Worm (Caenorhabditis elegans) whole organism, midembryonic: ENCODE results near the gene K07H8.7.

Experiments
- T22C8.4 ChIP-seq: fragments of 200-800 bp; sonication (Bioruptor generic); IDR thresholded peaks from 2 replicates; pipeline ENCODE4 v1.3.6; 2022; ENCODE audit warnings: missing genetic modification characterization, missing compliant biosample characterization
- cog-1 ChIP-seq: sonication (generic microtip); optimal IDR thresholded peaks from 2 replicates; lab custom pipeline; 2016; ENCODE audit warnings: missing genetic modification characterization, missing compliant biosample characterization
- flt-1 ChIP-seq: fragments of 200-800 bp; sonication (Bioruptor generic); IDR thresholded peaks from 2 replicates; pipeline ENCODE4 v1.3.6; 2022; ENCODE audit warnings: missing genetic modification characterization, missing compliant biosample characterization
- klf-2 ChIP-seq: fragments of 200-800 bp; sonication (Bioruptor generic); conservative IDR thresholded peaks from 2 replicates; pipeline ENCODE4 v1.3.6; 2022; ENCODE audit warnings: missing genetic modification reagents, missing genetic modification characterization, missing compliant biosample characterization
- med-1 ChIP-seq: sonication (generic microtip); optimal IDR thresholded peaks from 2 replicates; lab custom pipeline; 2017; ENCODE audit warnings: missing genetic modification characterization, mild to moderate bottlenecking, missing compliant biosample characterization, antibody characterized with exemption, missing genetic modification reagents; ENCODE audit not compliant: insufficient read depth
- ref-1 ChIP-seq: fragments of 200-800 bp; sonication (Bioruptor generic); conservative IDR thresholded peaks from 2 replicates; pipeline ENCODE4 v1.3.6; 2022; ENCODE audit warnings: missing genetic modification reagents, missing genetic modification characterization, missing compliant biosample characterization
- tab-1 ChIP-seq: fragments of 200-800 bp; sonication (Bioruptor generic); IDR thresholded peaks from 2 replicates; pipeline ENCODE4 v1.3.6; 2022; ENCODE audit warnings: missing genetic modification characterization, missing compliant biosample characterization
- ztf-23 ChIP-seq: fragments of 200-800 bp; sonication (Bioruptor generic); IDR thresholded peaks from 2 replicates; pipeline ENCODE4 v1.3.6; 2022; ENCODE audit warnings: missing genetic modification reagents, missing genetic modification characterization, missing compliant biosample characterization
- ztf-29 ChIP-seq: fragments of 200-800 bp; sonication (Bioruptor generic); IDR thresholded peaks from 2 replicates; pipeline ENCODE4 v1.3.6; 2022; ENCODE audit warnings: missing genetic modification reagents, missing genetic modification characterization, missing compliant biosample characterization

Gene K07H8.7

DNA sequence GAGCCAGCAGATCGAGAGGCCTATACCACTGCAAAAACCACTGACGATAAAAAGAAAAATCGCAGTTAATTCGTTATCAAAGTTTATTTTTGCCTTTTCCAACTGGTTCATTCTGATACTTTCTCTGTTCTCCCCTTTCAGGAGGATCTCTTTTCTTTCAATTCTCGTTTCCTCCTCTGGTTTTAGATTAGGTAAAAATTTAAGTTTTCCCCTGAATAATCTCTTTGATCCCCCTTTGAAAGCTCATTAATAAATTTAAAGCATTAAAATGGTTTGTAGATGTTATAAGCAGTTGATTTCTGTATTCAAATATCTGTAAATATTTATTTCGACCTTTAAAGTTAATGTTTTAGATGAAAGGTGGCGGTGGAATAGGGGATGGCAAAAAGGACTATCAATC, 31.4 kb upstream of the K07H8.7 start, which contains the start of gene K07H8.2:
Gene K07H8.2 (plus strand): TSS at position 301 of the 400 bp plus-strand sequence.
- TF ChIP-seq med-1 (GFP tag; lab: Kevin White, UChicago): no peak
- TF ChIP-seq klf-2 (GFP tag; lab: Robert Waterston, UW): no peak
- TF ChIP-seq ztf-23: no peak
- no peak for TF ChIP-seq T22C8.4 (GFP tag; lab: Robert Waterston, UW)
- TF ChIP-seq ref-1 (GFP tag; lab: Robert Waterston, UW): no peak
- no peak for TF ChIP-seq tab-1 (GFP tag; lab: Robert Waterston, UW)
- no peak for TF ChIP-seq cog-1 (tag; lab: Kevin White, UChicago)
- TF ChIP-seq ztf-29: no peak
- no peak for TF ChIP-seq flt-1 (GFP tag; lab: Robert Waterston, UW)

DNA sequence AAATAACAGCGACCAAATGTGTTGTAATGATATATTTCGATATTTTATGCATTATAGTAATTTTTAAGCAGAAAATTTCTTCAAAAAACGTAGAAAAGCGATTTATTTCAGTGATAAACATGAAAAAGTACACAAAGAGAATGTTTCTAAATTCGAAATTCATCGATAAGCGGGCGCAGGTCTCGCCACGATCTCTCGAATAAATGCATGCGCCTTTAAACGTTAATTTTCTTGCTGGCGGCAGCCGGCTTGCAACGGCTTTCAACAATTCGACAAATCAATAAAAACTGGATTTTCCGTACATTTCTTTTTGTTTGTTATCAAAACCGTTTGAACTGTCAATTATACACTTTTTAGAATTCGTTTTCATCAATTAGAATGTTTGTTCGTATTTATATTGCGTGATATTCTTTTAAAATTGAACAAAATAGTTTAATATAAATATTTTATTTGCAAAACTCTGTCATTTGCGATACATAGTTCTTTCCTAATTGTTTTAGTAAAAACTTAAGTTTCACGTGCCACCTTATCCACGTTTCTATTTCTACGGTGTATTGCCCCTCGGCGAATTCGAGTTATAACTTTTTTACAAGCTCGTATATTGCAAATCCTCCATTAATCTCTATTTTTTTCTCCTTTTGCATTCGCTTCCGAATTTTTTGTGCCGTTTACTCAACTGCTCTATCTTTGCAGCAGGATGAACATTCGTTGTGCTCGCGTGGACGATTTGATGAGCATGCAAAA, 29.9 kb upstream of the K07H8.7 start, which contains the start of gene daf-31:
Gene daf-31 (plus strand): TSS at position 694 of the 744 bp plus-strand sequence.
- 0 out of 2 replicates have a peak, but pooled peaks have one; percentile 39 for TF ChIP-seq ztf-29
- TF ChIP-seq T22C8.4 (GFP tag; lab: Robert Waterston, UW): no peak

DNA sequence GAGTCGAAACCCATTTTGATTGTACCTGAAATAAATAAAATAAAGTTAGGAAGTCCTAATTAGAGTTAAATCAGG, 29.5 kb upstream of the K07H8.7 start, which contains the start of gene nucl-1:
Gene nucl-1 (minus strand): TSS at position 26 of the 75 bp plus-strand sequence.
- TF ChIP-seq flt-1 (GFP tag; lab: Robert Waterston, UW): no peak

DNA sequence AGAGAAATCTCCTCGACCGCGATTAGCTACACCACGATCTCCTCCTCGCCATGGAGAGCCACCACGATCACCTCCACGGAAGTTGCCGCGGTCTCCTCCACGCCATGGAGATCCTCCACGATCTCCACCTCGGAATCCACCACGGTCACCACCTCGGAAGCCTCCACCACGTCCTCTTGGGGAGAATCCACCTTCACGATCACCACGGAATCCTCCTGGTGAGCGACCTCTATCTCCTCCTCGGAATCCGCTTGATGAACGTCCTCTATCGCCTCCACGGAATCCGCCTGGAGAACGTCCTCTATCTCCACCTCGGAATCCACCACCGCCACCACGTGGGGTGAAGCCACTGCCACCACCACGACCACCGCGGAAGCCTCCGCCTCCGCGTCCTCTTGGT, 29.3 kb upstream of the K07H8.7 start:
- TF ChIP-seq T22C8.4 (GFP tag; lab: Robert Waterston, UW): no peak

DNA sequence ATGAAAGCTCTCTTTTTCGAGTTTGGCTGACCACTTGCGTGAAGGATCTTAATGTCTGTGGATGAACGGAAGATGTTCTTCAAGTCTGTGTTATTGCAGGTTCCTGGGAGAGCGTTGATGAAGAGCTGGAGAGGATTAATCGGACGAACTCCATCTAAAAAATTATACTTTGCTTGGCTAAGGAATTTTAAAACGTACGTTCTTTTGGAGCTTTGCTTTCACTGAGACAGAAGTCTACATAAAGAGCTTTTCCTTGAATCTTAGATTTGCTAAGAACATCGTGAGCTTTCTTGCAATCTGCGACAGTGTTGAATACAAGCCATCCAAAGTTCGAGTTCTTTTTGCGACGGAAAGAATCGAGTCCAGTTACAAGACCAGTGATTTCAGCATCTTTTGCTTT, 27.5 kb upstream of the K07H8.7 start:
- no peak for TF ChIP-seq flt-1 (GFP tag; lab: Robert Waterston, UW)
- no peak for TF ChIP-seq ztf-23
- no peak for TF ChIP-seq med-1 (GFP tag; lab: Kevin White, UChicago)
- TF ChIP-seq ztf-29: no peak
- TF ChIP-seq tab-1 (GFP tag; lab: Robert Waterston, UW): no peak
- TF ChIP-seq ref-1 (GFP tag; lab: Robert Waterston, UW): no peak

DNA sequence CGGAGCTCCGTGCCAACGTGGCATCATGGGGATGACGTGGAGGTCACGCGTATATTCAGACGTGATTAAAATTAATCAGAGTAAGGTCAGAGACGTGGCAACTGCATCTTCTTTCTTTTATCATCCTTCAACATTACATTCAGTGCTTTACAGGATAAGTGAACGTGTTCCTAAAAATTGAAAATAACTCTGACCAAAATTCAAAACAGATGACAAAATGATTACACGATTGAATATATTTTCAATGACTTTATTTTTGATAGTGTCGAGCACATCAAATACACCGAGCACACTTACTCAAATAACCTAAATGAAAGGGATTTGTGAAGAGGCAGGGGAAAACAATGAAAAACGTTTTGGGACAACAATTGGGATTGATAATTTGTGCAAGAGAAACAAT, 26.5 kb upstream of the K07H8.7 start, which contains the start of gene K07H8.9:
Gene K07H8.9 (minus strand): TSS at position 125 of the 400 bp plus-strand sequence.
- no peak for TF ChIP-seq tab-1 (GFP tag; lab: Robert Waterston, UW)
- TF ChIP-seq ref-1 (GFP tag; lab: Robert Waterston, UW): no peak
- no peak for TF ChIP-seq ztf-29
- TF ChIP-seq cog-1 (tag; lab: Kevin White, UChicago): no peak
- TF ChIP-seq med-1 (GFP tag; lab: Kevin White, UChicago): no peak

DNA sequence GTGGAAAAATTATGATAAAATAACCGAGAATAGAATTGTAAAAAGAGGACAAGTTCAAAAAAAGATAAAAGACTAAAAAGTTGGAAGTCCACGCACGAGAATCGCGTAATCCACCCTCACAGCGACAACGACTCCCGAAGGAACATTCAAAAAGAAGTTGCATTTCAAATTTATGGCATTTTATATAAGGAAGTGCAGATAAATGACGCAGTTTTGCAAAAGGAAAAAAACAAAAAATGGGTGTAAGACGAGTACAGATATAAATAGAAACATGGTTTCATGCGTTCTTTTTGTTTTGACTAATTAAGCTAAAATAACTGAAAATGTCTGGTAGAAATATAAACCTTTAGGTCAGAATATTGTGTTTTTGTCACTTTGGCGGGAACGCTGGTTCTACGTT, 23.4 kb upstream of the K07H8.7 start:
- TF ChIP-seq ztf-29 (no peak), cog-1 (tag; lab: Kevin White, UChicago) (no peak)

DNA sequence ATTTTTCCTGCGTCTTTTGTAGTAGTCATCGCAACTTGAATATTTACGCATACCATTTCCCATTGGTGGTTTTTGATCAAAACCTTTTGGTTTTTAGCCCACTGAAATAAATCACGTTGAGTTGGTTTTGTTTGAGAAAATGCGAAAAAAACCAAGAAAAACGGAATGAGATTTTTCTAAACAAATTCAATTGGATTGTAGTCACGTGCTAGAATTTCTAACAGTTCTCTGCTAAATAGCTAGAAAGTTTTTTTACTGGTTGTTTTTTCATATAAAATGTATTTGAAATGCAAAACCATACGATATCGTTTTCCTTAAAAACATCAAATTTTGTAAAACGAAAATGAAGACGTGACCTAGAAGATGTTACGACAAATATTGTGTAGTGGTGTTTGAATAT, 16.8 kb upstream of the K07H8.7 start, which contains the start of gene K07H8.12:
Gene K07H8.12 (minus strand): TSS at position 101 of the 400 bp plus-strand sequence.
- TF ChIP-seq med-1 (GFP tag; lab: Kevin White, UChicago): no peak
- TF ChIP-seq T22C8.4 (GFP tag; lab: Robert Waterston, UW): no peak
- no peak for TF ChIP-seq ztf-29
- TF ChIP-seq tab-1 (GFP tag; lab: Robert Waterston, UW): no peak
- no peak for TF ChIP-seq cog-1 (tag; lab: Kevin White, UChicago)
- TF ChIP-seq klf-2 (GFP tag; lab: Robert Waterston, UW): no peak
- no peak for TF ChIP-seq ref-1 (GFP tag; lab: Robert Waterston, UW)
- TF ChIP-seq ztf-23: no peak
- no peak for TF ChIP-seq flt-1 (GFP tag; lab: Robert Waterston, UW)

DNA sequence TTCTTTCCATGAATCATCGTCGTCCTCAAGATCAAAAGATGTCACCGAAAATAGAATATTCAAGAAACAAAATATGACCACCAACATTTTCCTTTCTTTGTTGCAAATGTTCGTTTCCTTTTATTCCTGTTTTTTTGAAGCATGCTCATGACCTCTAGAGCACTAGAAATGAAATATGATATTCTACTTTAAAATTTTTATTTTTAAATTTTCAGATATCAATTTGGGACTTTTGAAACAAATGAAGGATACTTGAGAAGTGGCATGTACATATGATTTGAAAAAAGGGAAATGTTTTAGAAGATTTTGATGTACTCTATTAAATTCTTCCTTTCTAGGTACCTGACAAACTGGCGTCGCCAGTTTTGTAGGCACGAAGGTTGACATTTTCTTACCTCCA, 15.4 kb upstream of the K07H8.7 start, which contains the start of gene K07H8.11:
Gene K07H8.11 (minus strand): TSS at position 101 of the 400 bp plus-strand sequence.
- TF ChIP-seq T22C8.4 (GFP tag; lab: Robert Waterston, UW): no peak
- TF ChIP-seq ztf-23: no peak
- no peak for TF ChIP-seq flt-1 (GFP tag; lab: Robert Waterston, UW)
- TF ChIP-seq med-1 (GFP tag; lab: Kevin White, UChicago): no peak
- no peak for TF ChIP-seq klf-2 (GFP tag; lab: Robert Waterston, UW)
- no peak for TF ChIP-seq cog-1 (tag; lab: Kevin White, UChicago)
- no peak for TF ChIP-seq ref-1 (GFP tag; lab: Robert Waterston, UW)

DNA sequence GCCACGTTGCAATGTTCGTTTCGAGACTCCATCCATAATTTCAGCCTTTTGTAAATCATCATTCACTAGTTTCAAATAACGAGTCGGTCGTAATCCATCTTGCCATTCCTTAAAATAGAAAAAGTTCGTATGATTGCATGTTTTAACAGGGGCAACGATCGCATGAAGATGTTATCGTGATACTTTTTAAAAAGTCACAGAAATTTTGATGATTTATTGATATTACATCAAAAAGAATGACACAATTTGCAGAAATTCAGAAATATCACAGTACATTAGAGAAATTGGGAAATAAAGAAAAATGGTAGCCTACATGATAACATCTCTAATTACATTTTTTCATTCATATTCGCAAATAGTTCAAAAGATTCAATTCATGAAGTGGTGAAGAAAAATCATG, 13.5 kb upstream of the K07H8.7 start:
- TF ChIP-seq klf-2 (GFP tag; lab: Robert Waterston, UW) (no peak), T22C8.4 (GFP tag; lab: Robert Waterston, UW) (no peak), ztf-29 (no peak), med-1 (GFP tag; lab: Kevin White, UChicago) (no peak), tab-1 (GFP tag; lab: Robert Waterston, UW) (no peak), flt-1 (GFP tag; lab: Robert Waterston, UW) (no peak), ztf-23 (no peak), cog-1 (tag; lab: Kevin White, UChicago) (no peak)

DNA sequence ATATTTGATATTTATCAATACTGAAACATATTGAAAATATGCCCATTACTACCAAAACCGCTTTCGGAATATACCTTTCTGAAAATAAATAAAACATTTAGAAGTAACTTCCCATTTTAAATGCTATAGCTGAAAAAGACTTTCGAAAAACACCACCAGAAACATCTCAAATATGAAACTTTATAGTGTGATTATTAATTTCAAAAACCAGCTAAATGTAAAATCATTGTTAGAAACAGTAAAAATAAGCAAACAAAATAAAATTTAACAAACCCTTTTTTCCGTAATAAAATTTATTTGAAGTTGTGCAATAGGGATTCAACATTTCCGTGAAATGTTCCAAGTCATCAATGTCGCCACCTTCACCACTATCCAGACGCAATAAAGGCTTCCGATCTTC, 8.2 kb upstream of the K07H8.7 start, which contains the start of the genes K07H8.5 and K07H8.8:
Gene K07H8.5 (plus strand): TSS at position 301 of the 400 bp plus-strand sequence.
Gene K07H8.8 (minus strand): TSS at position 389 of the 400 bp plus-strand sequence.
- no peak for TF ChIP-seq ztf-29
- no peak for TF ChIP-seq tab-1 (GFP tag; lab: Robert Waterston, UW)
